Fruit fly (Drosophila melanogaster) whole organism, wandering third instar larva: ENCODE data around the gene CG43867.

Experiments
- Abd-B ChIP-seq: fragments of >200 bp; optimal IDR thresholded peaks from 2 replicates; lab custom pipeline; 2017; ENCODE audit warnings: missing biosample characterization, missing genetic modification characterization
- CG32264 ChIP-seq: fragments of 200-800 bp; sonication (Bioruptor generic); optimal IDR thresholded peaks from 2 replicates; lab custom pipeline; 2016; ENCODE audit warnings: missing biosample characterization, missing genetic modification characterization
- CG9705 ChIP-seq: fragments of 200-800 bp; sonication (Bioruptor generic); optimal IDR thresholded peaks from 2 replicates; lab custom pipeline; 2018; ENCODE audit warnings: missing biosample characterization, mild to moderate bottlenecking, missing genetic modification characterization
- CrebA ChIP-seq: fragments of 200-800 bp; sonication (Bioruptor generic); optimal IDR thresholded peaks from 2 replicates; lab custom pipeline; 2016; ENCODE audit warnings: missing biosample characterization, mild to moderate bottlenecking, missing genetic modification characterization, borderline replicate concordance
- Dfd ChIP-seq: fragments of >200 bp; optimal IDR thresholded peaks from 2 replicates; lab custom pipeline; 2017; ENCODE audit warnings: missing biosample characterization, missing genetic modification characterization
- Dif ChIP-seq: fragments of 200-275, 200-300 bp; sonication (Bioruptor generic); optimal IDR thresholded peaks from 2 replicates; lab custom pipeline; 2018; ENCODE audit warnings: missing biosample characterization, missing genetic modification characterization; ENCODE audit not compliant: partially characterized antibody
- GATAd ChIP-seq: sonication (Bioruptor generic); optimal IDR thresholded peaks from 2 replicates; lab custom pipeline; 2016; ENCODE audit warnings: missing biosample characterization, missing genetic modification characterization
- HLH106 ChIP-seq: fragments of 200-800 bp; optimal IDR thresholded peaks from 3 replicates; lab custom pipeline; 2019; ENCODE audit warnings: missing biosample characterization, mild to moderate bottlenecking, missing genetic modification characterization, moderate library complexity
- Hnf4 ChIP-seq: fragments of 200-800 bp; sonication (Bioruptor generic); optimal IDR thresholded peaks from 2 replicates; lab custom pipeline; 2016; ENCODE audit warnings: missing biosample characterization, mild to moderate bottlenecking, missing genetic modification characterization
- Hr78 ChIP-seq: fragments of >200 bp; optimal IDR thresholded peaks from 2 replicates; lab custom pipeline; 2017; ENCODE audit warnings: missing biosample characterization, missing genetic modification characterization
- Hr83 ChIP-seq: fragments of 200-300 bp; sonication (Bioruptor generic); optimal IDR thresholded peaks from 2 replicates; lab custom pipeline; 2016; ENCODE audit warnings: missing biosample characterization, mild to moderate bottlenecking, missing genetic modification characterization, moderate library complexity; ENCODE audit not compliant: poor library complexity, severe bottlenecking
- Jra ChIP-seq: sonication (Bioruptor generic); optimal IDR thresholded peaks from 2 replicates; lab custom pipeline; 2016; ENCODE audit warnings: missing biosample characterization, missing genetic modification characterization
- Mio ChIP-seq: sonication (Bioruptor generic); optimal IDR thresholded peaks from 2 replicates; lab custom pipeline; 2016; ENCODE audit warnings: missing biosample characterization, missing genetic modification characterization
- Myc ChIP-seq: fragments of >200 bp; optimal IDR thresholded peaks from 2 replicates; lab custom pipeline; 2017
- N ChIP-seq: fragments of >200 bp; optimal IDR thresholded peaks from 2 replicates; lab custom pipeline; 2018; ENCODE audit warnings: missing biosample characterization, missing external identifiers, missing genetic modification characterization
- OdsH ChIP-seq: fragments of 200-800 bp; sonication (Bioruptor generic); optimal IDR thresholded peaks from 2 replicates; lab custom pipeline; 2016; ENCODE audit warnings: missing biosample characterization, mild to moderate bottlenecking, missing genetic modification characterization
- Rel ChIP-seq, 2 experiments: fragments of 200-800 bp; sonication (Bioruptor generic) in 1 of 2; optimal IDR thresholded peaks; 2 replicates in 1 of 2; 3 replicates in 1 of 2; lab custom pipeline; 2016 to 2019; ENCODE audit warnings: mild to moderate bottlenecking in 2 of 2, missing biosample characterization in 2 of 2, missing genetic modification characterization in 2 of 2, moderate library complexity in 1 of 2
- Sp1 ChIP-seq: fragments of 200-800 bp; sonication (Bioruptor generic); optimal IDR thresholded peaks from 3 replicates; lab custom pipeline; 2019; ENCODE audit warnings: missing biosample characterization, mild to moderate bottlenecking, missing genetic modification characterization, moderate library complexity
- Vsx2 ChIP-seq: fragments of 200-300, 225-300 bp; sonication (Bioruptor generic); optimal IDR thresholded peaks from 2 replicates; lab custom pipeline; 2018; ENCODE audit warnings: missing biosample characterization, missing genetic modification characterization; ENCODE audit not compliant: partially characterized antibody
- br ChIP-seq: fragments of 200-800 bp; sonication (Bioruptor generic); optimal IDR thresholded peaks from 2 replicates; lab custom pipeline; 2016; ENCODE audit warnings: missing biosample characterization, missing genetic modification characterization
- brk ChIP-seq: fragments of 200-800 bp; sonication (Bioruptor generic); optimal IDR thresholded peaks from 2 replicates; lab custom pipeline; 2016; ENCODE audit warnings: missing biosample characterization, mild to moderate bottlenecking, missing genetic modification characterization
- dl ChIP-seq, 2 experiments: fragments of 175-275, 200-275 bp in 1 of 2; fragments of 200-275 bp in 1 of 2; sonication (Bioruptor generic); optimal IDR thresholded peaks; lab custom pipeline; 2018; ENCODE audit warnings: mild to moderate bottlenecking in 2 of 2, missing biosample characterization in 2 of 2, missing genetic modification characterization in 2 of 2, moderate library complexity in 2 of 2; ENCODE audit not compliant: partially characterized antibody in 2 of 2, insufficient read depth in 1 of 2
- dmrt93B ChIP-seq: fragments of 200-800 bp; sonication (Bioruptor generic); optimal IDR thresholded peaks from 2 replicates; lab custom pipeline; 2018; ENCODE audit warnings: missing biosample characterization, mild to moderate bottlenecking, missing genetic modification characterization
- dsf ChIP-seq: sonication (Bioruptor generic); optimal IDR thresholded peaks from 2 replicates; lab custom pipeline; 2016; ENCODE audit warnings: missing biosample characterization, missing genetic modification characterization, borderline replicate concordance
- ey ChIP-seq: fragments of 200-800 bp; sonication (Bioruptor generic); optimal IDR thresholded peaks from 2 replicates; lab custom pipeline; 2016; ENCODE audit warnings: missing biosample characterization, missing genetic modification characterization
- foxo ChIP-seq, 2 experiments: fragments of 200-800 bp; sonication (Bioruptor generic); optimal IDR thresholded peaks; 2 replicates in 1 of 2; 3 replicates in 1 of 2; lab custom pipeline; 2016 to 2017; ENCODE audit warnings: missing biosample characterization in 2 of 2, missing genetic modification characterization in 2 of 2
- fru ChIP-seq: fragments of 200-800 bp; sonication (Bioruptor generic); optimal IDR thresholded peaks from 3 replicates; lab custom pipeline; 2016; ENCODE audit warnings: missing biosample characterization, mild to moderate bottlenecking, missing genetic modification characterization
- h ChIP-seq: fragments of 200-800 bp; sonication (Bioruptor generic); optimal IDR thresholded peaks from 3 replicates; lab custom pipeline; 2016; ENCODE audit warnings: missing biosample characterization, mild to moderate bottlenecking, missing genetic modification characterization
- jim ChIP-seq: fragments of 175-275, 200-325 bp; sonication (Bioruptor generic); optimal IDR thresholded peaks from 2 replicates; lab custom pipeline; 2016; ENCODE audit warnings: missing biosample characterization, mild to moderate bottlenecking, missing genetic modification characterization
- lola ChIP-seq: fragments of >200 bp; optimal IDR thresholded peaks from 2 replicates; lab custom pipeline; 2017; ENCODE audit warnings: missing biosample characterization, missing genetic modification characterization
- pan ChIP-seq: fragments of >200 bp; optimal IDR thresholded peaks from 2 replicates; lab custom pipeline; 2017
- psq ChIP-seq: fragments of 200-800 bp; sonication (Bioruptor generic); optimal IDR thresholded peaks from 3 replicates; lab custom pipeline; 2017; ENCODE audit warnings: missing biosample characterization, mild to moderate bottlenecking, missing genetic modification characterization, moderate library complexity
- rgr ChIP-seq: fragments of 200-800 bp; sonication (Bioruptor generic); optimal IDR thresholded peaks from 3 replicates; lab custom pipeline; 2016; ENCODE audit warnings: missing biosample characterization, mild to moderate bottlenecking, missing genetic modification characterization
- sage ChIP-seq: fragments of 200-800 bp; sonication (Bioruptor generic); optimal IDR thresholded peaks from 2 replicates; lab custom pipeline; 2016; ENCODE audit warnings: missing biosample characterization, mild to moderate bottlenecking, missing genetic modification characterization
- sv ChIP-seq: fragments of 200-800 bp; sonication (Bioruptor generic); optimal IDR thresholded peaks from 3 replicates; lab custom pipeline; 2016; ENCODE audit warnings: missing biosample characterization, missing genetic modification characterization
- tai ChIP-seq: sonication (Bioruptor generic); optimal IDR thresholded peaks from 2 replicates; lab custom pipeline; 2016; ENCODE audit warnings: missing biosample characterization, missing genetic modification characterization
- usp ChIP-seq: fragments of >200 bp; optimal IDR thresholded peaks from 2 replicates; lab custom pipeline; 2017; ENCODE audit warnings: missing biosample characterization, missing genetic modification characterization
- woc ChIP-seq: sonication (Bioruptor generic); optimal IDR thresholded peaks from 2 replicates; lab custom pipeline; 2016; ENCODE audit warnings: missing biosample characterization, mild to moderate bottlenecking, missing genetic modification characterization

The CG43867 gene

dm6 chrX:769639-770124 lies 158.1 kb downstream of the CG43867 start, which contains the start of gene fz3 (continued):
- no peak for TF ChIP-seq Dfd
- TF ChIP-seq Vsx2 = no peak
- peak; percentile 77 for TF ChIP-seq br (GFP tag; lab: Kevin White, UChicago)
- TF ChIP-seq CrebA (GFP tag; lab: Kevin White, UChicago) = no peak
- TF ChIP-seq Jra (GFP tag; lab: Kevin White, UChicago) = peak; percentile 67
- TF ChIP-seq sv (GFP tag; lab: Kevin White, UChicago) = no peak

DNA sequence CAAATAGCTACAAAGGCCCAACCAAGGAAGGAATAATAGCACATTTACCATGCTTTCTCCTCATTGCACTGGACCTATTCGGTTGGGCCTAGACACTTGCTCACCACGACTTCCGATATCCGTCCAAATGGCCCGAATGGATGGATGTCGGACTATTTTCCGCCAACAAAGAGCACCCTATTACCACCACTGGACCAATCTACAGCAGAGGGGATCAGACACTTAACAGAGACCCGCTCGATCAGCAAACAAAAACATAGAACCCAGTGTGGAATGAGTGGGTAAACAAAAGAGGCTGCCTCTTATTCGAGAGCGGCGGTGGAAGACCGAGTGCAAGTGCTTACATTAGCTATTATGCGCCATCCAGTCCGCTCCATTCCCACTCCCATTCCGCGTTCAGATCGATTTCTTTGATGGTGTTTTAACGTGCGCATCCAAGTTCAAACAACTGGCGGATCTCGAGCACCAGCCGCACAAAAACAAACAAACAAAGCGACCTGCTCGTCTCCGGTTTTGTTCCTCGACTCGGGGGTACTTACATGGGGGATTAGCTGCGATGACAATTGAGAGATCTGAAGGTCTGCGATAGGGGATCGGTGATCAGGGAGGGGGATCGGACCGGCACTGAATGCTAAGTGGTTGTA lies 159.2 kb downstream of the CG43867 start:
- no peak for TF ChIP-seq Dfd
- TF ChIP-seq ey = no peak
- TF ChIP-seq foxo (GFP tag; optimal IDR thresholded peaks at IDR 0.05; lab: Kevin White, UChicago) = no peak
- no peak for TF ChIP-seq woc
- TF ChIP-seq rgr (GFP tag; lab: Kevin White, UChicago) = no peak
- no peak for TF ChIP-seq tai
- no peak for TF ChIP-seq lola (GFP tag; lab: Kevin White, UChicago)
- TF ChIP-seq Abd-B (GFP tag; lab: Kevin White, UChicago) = no peak
- no peak for TF ChIP-seq Myc
- TF ChIP-seq dl (GFP tag; optimal IDR thresholded peaks at IDR 0.05; lab: Kevin White, UChicago; ENCODE audit: insufficient read depth in 1 of 2, partially characterized antibody in 2 of 2) = no peak

dm6 chrX:767928-768327 lies 159.8 kb downstream of the CG43867 start:
- TF ChIP-seq woc (no peak), OdsH (GFP tag; lab: Kevin White, UChicago) (peak; percentile 57), CG9705 (GFP tag; lab: Kevin White, UChicago) (peak; percentile 32), pan (no peak), Hr83 (GFP tag; lab: Kevin White, UChicago) (peak; percentile 65), Mio (GFP tag; lab: Kevin White, UChicago) (no peak), jim (GFP tag; lab: Kevin White, UChicago) (no peak), Sp1 (GFP tag; lab: Kevin White, UChicago) (peak; percentile 62), Rel (GFP tag; optimal IDR thresholded peaks at IDR 0.05; lab: Kevin White, UChicago) (no peak), Rel (tag; optimal IDR thresholded peaks at IDR 0.05; lab: Kevin White, UChicago) (peak; percentile 6), dsf (no peak), dl (GFP tag; optimal IDR thresholded peaks at IDR 0.05; lab: Kevin White, UChicago; ENCODE audit: insufficient read depth in 1 of 2, partially characterized antibody in 2 of 2) (no peak), Dif (GFP tag; lab: Kevin White, UChicago) (no peak), foxo (GFP tag; optimal IDR thresholded peaks at IDR 0.05; lab: Kevin White, UChicago) (peak in 1 of 2 experiments; percentile 46), h (GFP tag; lab: Kevin White, UChicago) (peak; percentile 73), sage (no peak), fru (peak; percentile 44), Hr78 (GFP tag; lab: Kevin White, UChicago) (no peak), Hnf4 (peak; percentile 61), br (GFP tag; lab: Kevin White, UChicago) (peak; percentile 66), Jra (GFP tag; lab: Kevin White, UChicago) (no peak), CG32264 (GFP tag; lab: Kevin White, UChicago) (no peak), tai (no peak), N (GFP tag; lab: Kevin White, UChicago) (no peak), rgr (GFP tag; lab: Kevin White, UChicago) (peak; percentile 69), Myc (no peak), sv (GFP tag; lab: Kevin White, UChicago) (no peak), GATAd (no peak), CrebA (GFP tag; lab: Kevin White, UChicago) (no peak), Vsx2 (no peak), ey (peak; percentile 35), psq (GFP tag; lab: Kevin White, UChicago) (peak; percentile 53), dmrt93B (GFP tag; lab: Kevin White, UChicago) (peak; percentile 48), lola (GFP tag; lab: Kevin White, UChicago) (no peak), HLH106 (tag; lab: Kevin White, UChicago) (peak; percentile 44), Abd-B (GFP tag; lab: Kevin White, UChicago) (no peak), usp (no peak), Dfd (no peak), brk (GFP tag; lab: Kevin White, UChicago) (no peak)
